Fruit fly (Drosophila melanogaster): ENCODE data around the gene CG13919.

Gene CG13919

DNA sequence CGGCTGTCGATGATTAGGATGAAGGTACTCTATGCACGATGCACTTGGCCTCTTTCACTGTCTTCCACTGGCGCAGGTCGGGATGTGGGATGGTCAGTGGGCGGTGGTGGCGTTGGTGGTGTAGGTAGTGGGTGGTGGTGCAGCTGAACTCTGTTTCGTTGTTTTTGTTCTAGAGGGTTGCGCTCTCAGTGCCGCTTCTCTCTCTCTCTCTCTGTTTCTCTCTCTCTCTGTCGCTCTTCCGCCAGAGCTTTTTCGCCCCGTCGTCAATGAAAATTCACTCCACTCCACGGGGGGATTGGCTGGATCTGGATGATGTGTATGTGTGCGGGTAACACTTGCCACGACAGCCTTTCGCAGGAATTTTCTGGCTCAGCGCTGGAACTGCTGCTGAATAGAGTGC lies 8.4 kb upstream of the CG13919 start:
- TF ChIP-seq tj (GFP tag; optimal IDR thresholded peaks at IDR 0.05) (no peak), Crg-1 (GFP tag; optimal IDR thresholded peaks at IDR 0.05) (no peak), CG1620 (GFP tag; optimal IDR thresholded peaks at IDR 0.05) (no peak), cnc (optimal IDR thresholded peaks at IDR 0.05) (no peak), Mnt (GFP tag; optimal IDR thresholded peaks at IDR 0.05) (no peak), kay (GFP tag; ENCODE audit: borderline replicate concordance) (no peak), Clk (GFP tag; optimal IDR thresholded peaks at IDR 0.05) (no peak), ovo (GFP tag; optimal IDR thresholded peaks at IDR 0.05) (no peak), CG33017 (tag; optimal IDR thresholded peaks at IDR 0.05) (no peak), pad (GFP tag; optimal IDR thresholded peaks at IDR 0.05) (no peak), CG7101 (tag; optimal IDR thresholded peaks at IDR 0.05) (no peak), CG11617 (GFP tag; optimal IDR thresholded peaks at IDR 0.05) (no peak), bab1 (GFP tag; optimal IDR thresholded peaks at IDR 0.05) (no peak), cic (GFP tag; optimal IDR thresholded peaks at IDR 0.05) (no peak)

dm6 chr3L:1637652-1638051 lies 7.6 kb upstream of the CG13919 start, which contains the start of gene nSyb:
nSyb (minus strand) TSS chr3L:1637752.
- no peak for TF ChIP-seq CG1620 (GFP tag; optimal IDR thresholded peaks at IDR 0.05)
- TF ChIP-seq Mnt (GFP tag; optimal IDR thresholded peaks at IDR 0.05) = no peak
- no peak for TF ChIP-seq CG33017 (tag; optimal IDR thresholded peaks at IDR 0.05)
- no peak for TF ChIP-seq kay (GFP tag; ENCODE audit: borderline replicate concordance)
- TF ChIP-seq CG7045 (GFP tag; optimal IDR thresholded peaks at IDR 0.05) = no peak
- TF ChIP-seq tj (GFP tag; optimal IDR thresholded peaks at IDR 0.05) = no peak
- TF ChIP-seq cic (GFP tag; optimal IDR thresholded peaks at IDR 0.05) = no peak
- TF ChIP-seq Clk (GFP tag; optimal IDR thresholded peaks at IDR 0.05) = no peak

DNA sequence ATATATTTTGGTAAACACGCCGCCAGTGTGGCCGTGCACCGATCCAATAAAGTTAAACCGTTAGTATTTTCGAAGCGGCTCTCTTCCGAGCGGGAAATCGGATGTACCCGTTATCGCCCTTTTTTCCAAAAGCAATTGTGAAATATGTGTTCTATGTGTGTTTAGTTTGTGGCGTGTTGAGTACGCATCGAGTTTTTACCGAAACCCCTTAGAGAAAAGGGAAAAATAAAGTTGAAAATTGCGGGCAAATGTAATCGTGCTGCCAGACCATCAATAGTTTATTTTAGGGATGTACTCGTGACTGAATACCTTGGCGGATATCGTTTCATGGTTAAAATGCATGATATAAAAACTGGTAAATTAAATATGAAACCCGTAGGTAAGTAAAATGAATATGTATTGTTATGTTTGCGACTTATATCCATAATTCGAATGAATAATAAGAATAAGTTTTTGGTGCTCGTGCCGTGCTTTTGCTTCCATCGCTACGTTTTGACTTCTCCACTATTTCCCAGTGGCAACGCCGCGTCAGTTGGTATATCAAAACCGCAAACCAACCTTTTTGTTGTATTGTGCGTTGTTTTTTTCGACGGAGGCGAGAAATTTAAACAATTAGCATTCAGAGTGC lies 6.0 kb upstream of the CG13919 start, which contains the start of the genes Mettl2 and Bgb:
Gene Mettl2 (minus strand): TSS at position 51 of the 628 bp plus-strand sequence.
Gene Bgb (plus strand): TSS at position 527 of the 628 bp plus-strand sequence.
- TF ChIP-seq cnc (optimal IDR thresholded peaks at IDR 0.05) = no peak
- TF ChIP-seq pad (GFP tag; optimal IDR thresholded peaks at IDR 0.05) = peak; percentile 68
- TF ChIP-seq Hr96 (GFP tag; optimal IDR thresholded peaks at IDR 0.05) = peak; percentile 84
- TF ChIP-seq Clk (GFP tag; optimal IDR thresholded peaks at IDR 0.05) = peak; percentile 68
- TF ChIP-seq Mnt (GFP tag; optimal IDR thresholded peaks at IDR 0.05) = peak; percentile 59
- peak; percentile 78 for TF ChIP-seq CG7101 (tag; optimal IDR thresholded peaks at IDR 0.05)
- TF ChIP-seq CG7045 (GFP tag; optimal IDR thresholded peaks at IDR 0.05) = peak; percentile 75
- TF ChIP-seq cic (GFP tag; optimal IDR thresholded peaks at IDR 0.05) = no peak
- peak; percentile 90 for TF ChIP-seq toe (GFP tag; optimal IDR thresholded peaks at IDR 0.05)
- TF ChIP-seq CG12768 (GFP tag; optimal IDR thresholded peaks at IDR 0.05) = peak; percentile 69
- TF ChIP-seq CG1620 (GFP tag; optimal IDR thresholded peaks at IDR 0.05) = peak; percentile 83
- TF ChIP-seq Crg-1 (GFP tag; optimal IDR thresholded peaks at IDR 0.05) = peak; percentile 65
- TF ChIP-seq CG11617 (GFP tag; optimal IDR thresholded peaks at IDR 0.05) = peak; percentile 65
- TF ChIP-seq ovo (GFP tag; optimal IDR thresholded peaks at IDR 0.05) = peak; percentile 58
- TF ChIP-seq tj (GFP tag; optimal IDR thresholded peaks at IDR 0.05) = peak; percentile 50
- peak; percentile 73 for TF ChIP-seq CG14711 (tag; optimal IDR thresholded peaks at IDR 0.05)
- TF ChIP-seq bab1 (GFP tag; optimal IDR thresholded peaks at IDR 0.05) = peak; percentile 56
- TF ChIP-seq kay (GFP tag; ENCODE audit: borderline replicate concordance) = no peak
- TF ChIP-seq CG5204 (GFP tag; optimal IDR thresholded peaks at IDR 0.05) = no peak
- peak; percentile 65 for TF ChIP-seq CG33017 (tag; optimal IDR thresholded peaks at IDR 0.05)

- TF ChIP-seq CG11617 (GFP tag; optimal IDR thresholded peaks at IDR 0.05) (no peak), CG12768 (GFP tag; optimal IDR thresholded peaks at IDR 0.05) (no peak), CG5204 (GFP tag; optimal IDR thresholded peaks at IDR 0.05) (no peak), pad (GFP tag; optimal IDR thresholded peaks at IDR 0.05) (peak; percentile 38), Clk (GFP tag; optimal IDR thresholded peaks at IDR 0.05) (peak; percentile 3), cic (GFP tag; optimal IDR thresholded peaks at IDR 0.05) (peak; percentile 19), toe (GFP tag; optimal IDR thresholded peaks at IDR 0.05) (peak; percentile 26), CG1620 (GFP tag; optimal IDR thresholded peaks at IDR 0.05) (peak; percentile 76), cnc (optimal IDR thresholded peaks at IDR 0.05) (no peak), CG7101 (tag; optimal IDR thresholded peaks at IDR 0.05) (peak; percentile 57), Crg-1 (GFP tag; optimal IDR thresholded peaks at IDR 0.05) (peak; percentile 69), tj (GFP tag; optimal IDR thresholded peaks at IDR 0.05) (no peak), ovo (GFP tag; optimal IDR thresholded peaks at IDR 0.05) (peak; percentile 34), CG7045 (GFP tag; optimal IDR thresholded peaks at IDR 0.05) (no peak), CG14711 (tag; optimal IDR thresholded peaks at IDR 0.05) (peak; percentile 99), Hr96 (GFP tag; optimal IDR thresholded peaks at IDR 0.05) (no peak), Mnt (GFP tag; optimal IDR thresholded peaks at IDR 0.05) (peak; percentile 28), kay (GFP tag; ENCODE audit: borderline replicate concordance) (no peak), CG33017 (tag; optimal IDR thresholded peaks at IDR 0.05) (no peak), bab1 (GFP tag; optimal IDR thresholded peaks at IDR 0.05) (peak; percentile 32)
These were observed 2.1 kb downstream of the CG13919 start, which contains the start of the genes CG17249 and Bro for dm6 chr3L:1647276-1647919. CG17249 (minus strand) TSS chr3L:1647464. Bro (plus strand) TSS chr3L:1647869.

DNA sequence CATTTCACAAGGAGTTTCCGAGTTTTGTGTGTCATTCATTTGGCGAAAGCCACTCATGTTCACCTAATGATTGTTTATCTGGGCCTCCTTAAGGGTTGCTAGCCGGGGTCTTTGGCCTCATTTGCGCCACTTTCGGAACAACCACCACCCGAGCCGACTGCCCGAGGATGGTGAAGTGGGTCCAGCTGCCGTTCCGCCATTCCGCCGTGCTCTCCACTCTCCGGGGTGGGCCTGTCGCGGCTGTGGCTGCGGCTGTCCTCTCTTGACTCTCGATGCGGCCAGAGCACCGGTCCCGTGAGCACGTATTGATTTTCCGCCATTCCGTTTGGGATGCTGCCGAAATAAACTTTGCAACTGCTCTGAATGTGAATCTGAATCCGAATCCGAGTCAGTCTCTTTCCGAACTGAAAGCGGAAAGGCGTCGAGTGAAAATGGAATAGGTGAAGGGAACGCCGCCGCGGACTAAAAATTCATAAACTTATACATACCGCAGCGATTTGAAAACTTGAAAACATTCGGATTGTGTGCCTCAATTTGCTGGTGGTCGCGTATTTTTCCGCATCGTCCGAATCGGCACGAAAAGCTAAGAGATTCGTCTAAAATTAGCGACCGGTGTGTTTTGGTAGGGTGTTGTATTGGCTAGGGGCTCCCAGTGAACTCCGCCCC lies 3.6 kb downstream of the CG13919 start, which contains the start of gene CG13920:
Gene CG13920 (plus strand): TSS at position 255 of the 666 bp plus-strand sequence.
- no peak for TF ChIP-seq pad (GFP tag; optimal IDR thresholded peaks at IDR 0.05)
- TF ChIP-seq cnc (optimal IDR thresholded peaks at IDR 0.05) = no peak
- TF ChIP-seq toe (GFP tag; optimal IDR thresholded peaks at IDR 0.05) = no peak
- TF ChIP-seq CG5204 (GFP tag; optimal IDR thresholded peaks at IDR 0.05) = no peak
- no peak for TF ChIP-seq CG11617 (GFP tag; optimal IDR thresholded peaks at IDR 0.05)
- TF ChIP-seq tj (GFP tag; optimal IDR thresholded peaks at IDR 0.05) = no peak
- no peak for TF ChIP-seq Mnt (GFP tag; optimal IDR thresholded peaks at IDR 0.05)
- no peak for TF ChIP-seq Crg-1 (GFP tag; optimal IDR thresholded peaks at IDR 0.05)
- TF ChIP-seq Clk (GFP tag; optimal IDR thresholded peaks at IDR 0.05) = no peak
- no peak for TF ChIP-seq kay (GFP tag; ENCODE audit: borderline replicate concordance)
- TF ChIP-seq cic (GFP tag; optimal IDR thresholded peaks at IDR 0.05) = no peak
